Worm (Caenorhabditis elegans): ENCODE measurements around the gene Y105C5B.9.

ce11 chrIV:15955349-15955748, 25.0 kb downstream of the Y105C5B.9 start:
- no peak for TF ChIP-seq unc-42 (tag; optimal IDR thresholded peaks at IDR 0.05)
- TF ChIP-seq mec-3 (tag; optimal IDR thresholded peaks at IDR 0.05; ENCODE audit: borderline replicate concordance) = no peak
- TF ChIP-seq fax-1 (tag; optimal IDR thresholded peaks at IDR 0.05) = no peak
- TF ChIP-seq unc-86 (tag; optimal IDR thresholded peaks at IDR 0.05) = no peak

All from whole organism, late embryonic.